Fruit fly (Drosophila melanogaster) whole organism, embryonic: ENCODE measurements around the gene CG6607.

Source experiments
- Bdp1 ChIP-seq: fragments of 200-800 bp; sonication (Bioruptor generic); optimal IDR thresholded peaks from 3 replicates; lab custom pipeline; 2016; ENCODE audit warnings: missing biosample characterization, missing genetic modification characterization
- CG11695 ChIP-seq: fragments of 200-800 bp; sonication (Bioruptor generic); IDR thresholded peaks from 3 replicates; pipeline ENCODE4 v1.3.6; 2022; ENCODE audit warnings: missing biosample characterization, missing genetic modification characterization
- CG12071 ChIP-seq: fragments of 200-800 bp; sonication (Bioruptor generic); optimal IDR thresholded peaks from 3 replicates; lab custom pipeline; 2018; ENCODE audit warnings: missing biosample characterization, mild to moderate bottlenecking, missing genetic modification characterization
- CG12299 ChIP-seq: fragments of 200-800 bp; sonication (Bioruptor generic); optimal IDR thresholded peaks from 2 replicates; lab custom pipeline; 2018; ENCODE audit warnings: missing biosample characterization, mild to moderate bottlenecking, missing genetic modification characterization
- CG13296 ChIP-seq: fragments of 200-800 bp; sonication (Bioruptor generic); optimal IDR thresholded peaks from 3 replicates; lab custom pipeline; 2018; ENCODE audit warnings: missing biosample characterization, mild to moderate bottlenecking, missing genetic modification characterization
- CG13624 ChIP-seq: fragments of 200-800 bp; sonication (Bioruptor generic); optimal IDR thresholded peaks from 2 replicates; lab custom pipeline; 2016; ENCODE audit warnings: missing biosample characterization, missing genetic modification characterization
- CG14860 ChIP-seq: fragments of 200-800 bp; sonication (Bioruptor generic); IDR thresholded peaks from 3 replicates; pipeline ENCODE4 v1.3.6; 2022; ENCODE audit warnings: missing biosample characterization, missing genetic modification characterization; ENCODE audit not compliant: partially characterized antibody
- CG1529 ChIP-seq: fragments of 200-800 bp; sonication (Bioruptor generic); optimal IDR thresholded peaks from 3 replicates; lab custom pipeline; 2018; ENCODE audit warnings: missing biosample characterization, missing genetic modification characterization
- CG1602 ChIP-seq: fragments of 200-800 bp; sonication (Bioruptor generic); optimal IDR thresholded peaks from 3 replicates; lab custom pipeline; 2016; ENCODE audit warnings: missing biosample characterization, missing genetic modification characterization
- CG16813 ChIP-seq: fragments of 200-800 bp; sonication (Bioruptor generic); IDR thresholded peaks from 3 replicates; pipeline ENCODE4 v1.3.6; 2022; ENCODE audit warnings: missing biosample characterization, missing genetic modification characterization; ENCODE audit not compliant: partially characterized antibody
- CG2116 ChIP-seq: fragments of 200-800 bp; sonication (Bioruptor generic); optimal IDR thresholded peaks from 3 replicates; lab custom pipeline; 2018; ENCODE audit warnings: missing biosample characterization, mild to moderate bottlenecking, missing genetic modification characterization
- CG2875 ChIP-seq: fragments of 200-800 bp; sonication (Bioruptor generic); optimal IDR thresholded peaks from 2 replicates; lab custom pipeline; 2017; ENCODE audit warnings: missing biosample characterization, mild to moderate bottlenecking, missing genetic modification characterization, missing genetic modification reagents
- CG5953 ChIP-seq: fragments of 200-800 bp; sonication (Bioruptor generic); IDR thresholded peaks from 2 replicates; pipeline ENCODE4 v1.3.6; 2022; ENCODE audit warnings: missing biosample characterization, missing genetic modification characterization
- CG6683 ChIP-seq: fragments of 200-800 bp; sonication (Bioruptor generic); optimal IDR thresholded peaks from 2 replicates; lab custom pipeline; 2017; ENCODE audit warnings: missing biosample characterization, mild to moderate bottlenecking, missing genetic modification characterization, missing genetic modification reagents
- CTCF ChIP-seq: fragments of 200-800 bp; sonication (Bioruptor generic); optimal IDR thresholded peaks from 2 replicates; lab custom pipeline; 2017; ENCODE audit warnings: missing biosample characterization, mild to moderate bottlenecking, missing genetic modification characterization, moderate library complexity
- Chrac-16 ChIP-seq: fragments of 200-800 bp; sonication (Bioruptor generic); optimal IDR thresholded peaks from 3 replicates; lab custom pipeline; 2016; ENCODE audit warnings: missing biosample characterization, missing genetic modification characterization
- Gsc ChIP-seq: fragments of 200-800 bp; sonication (Bioruptor generic); IDR thresholded peaks from 2 replicates; pipeline ENCODE4 v1.3.6; 2022; ENCODE audit warnings: missing biosample characterization, missing genetic modification characterization
- Hmx ChIP-seq: fragments of 200-800 bp; sonication (Bioruptor generic); optimal IDR thresholded peaks from 2 replicates; lab custom pipeline; 2016; ENCODE audit warnings: missing biosample characterization, missing genetic modification characterization
- Hsf ChIP-seq: fragments of 200-800 bp; sonication (Bioruptor generic); optimal IDR thresholded peaks from 3 replicates; lab custom pipeline; 2016; ENCODE audit warnings: missing biosample characterization, missing genetic modification characterization
- Jarid2 ChIP-seq: fragments of 200-800 bp; sonication (Bioruptor generic); optimal IDR thresholded peaks from 3 replicates; lab custom pipeline; 2017; ENCODE audit warnings: mild to moderate bottlenecking, missing biosample characterization, missing genetic modification reagents, missing genetic modification characterization
- Mad ChIP-seq: fragments of 200-800 bp; sonication (Bioruptor generic); optimal IDR thresholded peaks from 2 replicates; lab custom pipeline; 2016; ENCODE audit warnings: missing biosample characterization, missing genetic modification characterization
- Meics ChIP-seq: fragments of 200-800 bp; sonication (Bioruptor generic); optimal IDR thresholded peaks from 2 replicates; lab custom pipeline; 2017; ENCODE audit warnings: missing biosample characterization, mild to moderate bottlenecking, missing genetic modification characterization
- Nf-YA ChIP-seq: fragments of 200-800 bp; sonication (Bioruptor generic); IDR thresholded peaks from 2 replicates; pipeline ENCODE4 v1.3.6; 2022; ENCODE audit warnings: missing biosample characterization, missing genetic modification characterization
- Opbp ChIP-seq: fragments of 200-800 bp; sonication (Bioruptor generic); IDR thresholded peaks from 3 replicates; pipeline ENCODE4 v1.3.6; 2022; ENCODE audit warnings: missing biosample characterization, missing genetic modification characterization; ENCODE audit not compliant: partially characterized antibody
- Rx ChIP-seq: fragments of 200-800 bp; sonication (Bioruptor generic); IDR thresholded peaks from 2 replicates; pipeline ENCODE4 v1.3.6; 2022; ENCODE audit warnings: missing biosample characterization, missing genetic modification characterization
- Vsx1 ChIP-seq: fragments of 200-800 bp; sonication (Bioruptor generic); optimal IDR thresholded peaks from 2 replicates; lab custom pipeline; 2017; ENCODE audit warnings: missing biosample characterization, mild to moderate bottlenecking, missing genetic modification characterization, missing genetic modification reagents
- ac ChIP-seq: fragments of 200-800 bp; sonication (Bioruptor generic); optimal IDR thresholded peaks from 3 replicates; lab custom pipeline; 2017; ENCODE audit warnings: missing biosample characterization, mild to moderate bottlenecking, missing genetic modification characterization
- bsh ChIP-seq, 2 experiments: fragments of 200-800 bp; sonication (Bioruptor generic); optimal IDR thresholded peaks; 2 replicates each; lab custom pipeline; 2017 to 2018; ENCODE audit warnings: mild to moderate bottlenecking in 2 of 2, missing biosample characterization in 2 of 2, missing genetic modification characterization in 2 of 2, moderate library complexity in 1 of 2
- cas ChIP-seq: fragments of 200-800 bp; sonication (Bioruptor generic); IDR thresholded peaks from 2 replicates; pipeline ENCODE4 v1.3.6; 2022; ENCODE audit warnings: missing biosample characterization, missing genetic modification characterization
- cato ChIP-seq: fragments of 200-800 bp; sonication (Bioruptor generic); optimal IDR thresholded peaks from 2 replicates; lab custom pipeline; 2016; ENCODE audit warnings: missing biosample characterization, missing genetic modification characterization, borderline replicate concordance
- crp ChIP-seq, 2 experiments: fragments of 200-800 bp; sonication (Bioruptor generic); optimal IDR thresholded peaks; 2 replicates in 1 of 2; 3 replicates in 1 of 2; lab custom pipeline; 2017; ENCODE audit warnings: missing biosample characterization in 2 of 2, missing genetic modification characterization in 2 of 2, mild to moderate bottlenecking in 1 of 2, moderate library complexity in 1 of 2
- ems ChIP-seq: fragments of 200-800 bp; sonication (Bioruptor generic); optimal IDR thresholded peaks from 3 replicates; lab custom pipeline; 2016; ENCODE audit warnings: missing biosample characterization, missing genetic modification characterization
- eve ChIP-seq, 2 experiments: fragments of >200 bp; optimal IDR thresholded peaks; 2 replicates each; lab custom pipeline; 2017; ENCODE audit warnings: missing biosample characterization in 2 of 2, missing genetic modification characterization in 2 of 2
- grau ChIP-seq: fragments of 200-800 bp; optimal IDR thresholded peaks from 3 replicates; lab custom pipeline; 2019; ENCODE audit warnings: missing biosample characterization, mild to moderate bottlenecking, missing genetic modification characterization, moderate library complexity
- grn ChIP-seq: fragments of 200-800 bp; sonication (Bioruptor generic); optimal IDR thresholded peaks from 3 replicates; lab custom pipeline; 2017; ENCODE audit warnings: missing biosample characterization, missing genetic modification characterization
- gt ChIP-seq: fragments of 200-800 bp; sonication (Bioruptor generic); IDR thresholded peaks from 2 replicates; pipeline ENCODE4 v1.3.6; 2022; ENCODE audit warnings: missing biosample characterization, missing genetic modification characterization
- jing ChIP-seq: fragments of 200-800 bp; sonication (Bioruptor generic); optimal IDR thresholded peaks from 2 replicates; lab custom pipeline; 2018; ENCODE audit warnings: missing biosample characterization, mild to moderate bottlenecking, missing genetic modification characterization
- klu ChIP-seq: fragments of 200-800 bp; sonication (Bioruptor generic); IDR thresholded peaks from 2 replicates; pipeline ENCODE4 v1.3.6; 2022; ENCODE audit warnings: missing biosample characterization, missing genetic modification characterization
- lbe ChIP-seq: fragments of 200-800 bp; sonication (Bioruptor generic); optimal IDR thresholded peaks from 2 replicates; lab custom pipeline; 2016; ENCODE audit warnings: missing biosample characterization, mild to moderate bottlenecking, missing genetic modification characterization
- lmd ChIP-seq: fragments of 200-800 bp; sonication (Bioruptor generic); IDR thresholded peaks from 2 replicates; pipeline ENCODE4 v1.3.6; 2022; ENCODE audit warnings: missing biosample characterization, missing genetic modification characterization
- nerfin-1 ChIP-seq: fragments of 200-800 bp; sonication (Bioruptor generic); optimal IDR thresholded peaks from 3 replicates; lab custom pipeline; 2019; ENCODE audit warnings: missing biosample characterization, mild to moderate bottlenecking, missing genetic modification characterization, moderate library complexity
- nmo ChIP-seq: fragments of 200-800 bp; sonication (Bioruptor generic); optimal IDR thresholded peaks from 2 replicates; lab custom pipeline; 2018; ENCODE audit warnings: missing biosample characterization, mild to moderate bottlenecking, missing genetic modification characterization, moderate library complexity
- pfk ChIP-seq: fragments of 200-800 bp; sonication (Bioruptor generic); optimal IDR thresholded peaks from 2 replicates; lab custom pipeline; 2018; ENCODE audit warnings: missing biosample characterization, mild to moderate bottlenecking, missing genetic modification characterization, moderate library complexity
- rib ChIP-seq: fragments of 200-800 bp; sonication (Bioruptor generic); IDR thresholded peaks from 2 replicates; pipeline ENCODE4 v1.3.6; 2022; ENCODE audit warnings: missing biosample characterization, missing genetic modification characterization
- seq ChIP-seq: fragments of 200-800 bp; sonication (Bioruptor generic); IDR thresholded peaks from 2 replicates; pipeline ENCODE4 v1.3.6; 2022; ENCODE audit warnings: missing biosample characterization, missing genetic modification characterization
- slou ChIP-seq: fragments of 200-800 bp; sonication (Bioruptor generic); optimal IDR thresholded peaks from 3 replicates; lab custom pipeline; 2016; ENCODE audit warnings: missing biosample characterization, missing genetic modification characterization
- stc ChIP-seq: fragments of 200-800 bp; sonication (Bioruptor generic); IDR thresholded peaks from 2 replicates; pipeline ENCODE4 v1.3.6; 2022; ENCODE audit warnings: missing biosample characterization, missing genetic modification characterization
- tap ChIP-seq: fragments of 200-800 bp; optimal IDR thresholded peaks from 3 replicates; lab custom pipeline; 2019; ENCODE audit warnings: missing biosample characterization, mild to moderate bottlenecking, missing genetic modification characterization, moderate library complexity
- tio ChIP-seq: fragments of 200-800 bp; sonication (Bioruptor generic); optimal IDR thresholded peaks from 2 replicates; lab custom pipeline; 2017; ENCODE audit warnings: missing biosample characterization, missing genetic modification characterization, inconsistent platforms
- tx ChIP-seq: fragments of 200-800 bp; sonication (Bioruptor generic); optimal IDR thresholded peaks from 2 replicates; lab custom pipeline; 2016; ENCODE audit warnings: missing biosample characterization, missing genetic modification characterization
- wor ChIP-seq: fragments of 200-800 bp; sonication (Bioruptor generic); IDR thresholded peaks from 2 replicates; pipeline ENCODE4 v1.3.6; 2022; ENCODE audit warnings: missing biosample characterization, missing genetic modification characterization

CG6607 gene

dm6 chr3R:24565748-24566239, 37.9 kb downstream of the CG6607 start (continued):
- TF ChIP-seq Gsc (GFP tag; lab: Robert Waterston, UW) (no peak), bsh (GFP tag; optimal IDR thresholded peaks at IDR 0.05; lab: Kevin White, UChicago) (peak; percentile 45 to 55), Hmx (GFP tag; lab: Kevin White, UChicago) (no peak), nmo (GFP tag; lab: Kevin White, UChicago) (no peak), Nf-YA (GFP tag; lab: Robert Waterston, UW) (peak; percentile 19; the same call in 1 of the 2 replicates), Mad (GFP tag; lab: Kevin White, UChicago) (peak; percentile 26), crp (GFP tag; optimal IDR thresholded peaks at IDR 0.05; lab: Kevin White, UChicago) (peak in 1 of 2 experiments; percentile 66), CG13624 (GFP tag; lab: Kevin White, UChicago) (peak; percentile 76), grn (GFP tag; lab: Kevin White, UChicago) (peak; percentile 49), CG2116 (GFP tag; lab: Kevin White, UChicago) (peak; percentile 43), CG16813 (no peak), Meics (GFP tag; lab: Kevin White, UChicago) (peak; percentile 27), ac (GFP tag; lab: Kevin White, UChicago) (no peak), pfk (GFP tag; lab: Kevin White, UChicago) (peak; percentile 48), rib (no peak; the same call in none of the 2 replicates), CG5953 (GFP tag; lab: Robert Waterston, UW) (peak; percentile 58), lbe (GFP tag; lab: Kevin White, UChicago) (peak; percentile 78), slou (GFP tag; lab: Kevin White, UChicago) (no peak), CG11695 (GFP tag; lab: Robert Waterston, UW) (peak; percentile 38; the same call in 1 of the 3 replicates), seq (GFP tag; lab: Robert Waterston, UW) (peak; percentile 69; the same call in 1 of the 2 replicates), wor (no peak), CG13296 (peak; percentile 86), gt (GFP tag; lab: Robert Waterston, UW) (no peak), CG12071 (peak; percentile 82), cato (GFP tag; lab: Kevin White, UChicago) (no peak), CG12299 (tag; lab: Kevin White, UChicago) (peak; percentile 91), CTCF (GFP tag; lab: Kevin White, UChicago) (peak; percentile 62), CG6683 (GFP tag; lab: Kevin White, UChicago) (peak; percentile 72), nerfin-1 (tag; lab: Kevin White, UChicago) (peak; percentile 69), lmd (GFP tag; lab: Robert Waterston, UW) (no peak), Opbp (GFP tag; lab: Robert Waterston, UW) (no peak), Jarid2 (GFP tag; lab: Kevin White, UChicago) (peak; percentile 32), eve (GFP tag; optimal IDR thresholded peaks at IDR 0.05; lab: Kevin White, UChicago) (peak in 1 of 2 experiments; percentile 71), cas (GFP tag; lab: Robert Waterston, UW) (0 out of 2 replicates have a peak, but pooled peaks have one; percentile 16), ems (GFP tag; lab: Kevin White, UChicago) (no peak), tio (GFP tag; lab: Kevin White, UChicago) (peak; percentile 2), Bdp1 (no peak), Chrac-16 (GFP tag; lab: Kevin White, UChicago) (no peak), Vsx1 (GFP tag; lab: Kevin White, UChicago) (peak; percentile 70), CG2875 (GFP tag; lab: Kevin White, UChicago) (peak; percentile 39), tx (GFP tag; lab: Kevin White, UChicago) (no peak), CG14860 (GFP tag; lab: Robert Waterston, UW) (no peak), klu (no peak), stc (no peak; the same call in 1 of the 2 replicates), jing (GFP tag; lab: Kevin White, UChicago) (no peak), CG1529 (GFP tag; lab: Kevin White, UChicago) (peak; percentile 74), tap (tag; lab: Kevin White, UChicago) (peak; percentile 60), Rx (GFP tag; lab: Robert Waterston, UW) (no peak), Hsf (GFP tag; lab: Kevin White, UChicago) (peak; percentile 36), grau (peak; percentile 51), CG1602 (peak; percentile 0)
